Fruit fly (Drosophila melanogaster): ENCODE data around the gene CG42507.

The CG42507 gene

dm6 chr3L:14708053-14708452, 49.7 kb downstream of the CG42507 start (continued):
- no peak for TF ChIP-seq CG18262 (tag; optimal IDR thresholded peaks at IDR 0.05)
- TF ChIP-seq her (GFP tag; optimal IDR thresholded peaks at IDR 0.05): peak; percentile 32
- TF ChIP-seq ac (GFP tag; optimal IDR thresholded peaks at IDR 0.05): no peak
- no peak for TF ChIP-seq CG16815 (GFP tag; optimal IDR thresholded peaks at IDR 0.05)
- TF ChIP-seq CkIIα-i1 (GFP tag; IDR thresholded peaks at IDR 0.05): no peak
- peak; percentile 41 for TF ChIP-seq CG18476 (GFP tag; optimal IDR thresholded peaks at IDR 0.05)
- TF ChIP-seq odd (GFP tag; optimal IDR thresholded peaks at IDR 0.05): peak; percentile 40
- no peak for TF ChIP-seq D19B (GFP tag; optimal IDR thresholded peaks at IDR 0.05)
- TF ChIP-seq CG30020 (tag; optimal IDR thresholded peaks at IDR 0.05): no peak
- peak in 1 of 2 experiments; percentile 64 for TF ChIP-seq chif (GFP tag; optimal IDR thresholded peaks at IDR 0.05)
- TF ChIP-seq Nf-YC (tag; optimal IDR thresholded peaks at IDR 0.05): no peak
- no peak for TF ChIP-seq NFAT (GFP tag; IDR thresholded peaks at IDR 0.05)
- TF ChIP-seq tx (GFP tag; optimal IDR thresholded peaks at IDR 0.05): no peak
- TF ChIP-seq CG2120 (GFP tag; optimal IDR thresholded peaks at IDR 0.05): peak; percentile 65
- TF ChIP-seq danr (GFP tag; IDR thresholded peaks at IDR 0.05): no peak
- no peak for TF ChIP-seq Dref (GFP tag; IDR thresholded peaks at IDR 0.05)
- TF ChIP-seq H2.0 (GFP tag; IDR thresholded peaks at IDR 0.05): no peak
- TF ChIP-seq mirr (GFP tag; optimal IDR thresholded peaks at IDR 0.05): peak; percentile 65
- TF ChIP-seq crc (GFP tag; optimal IDR thresholded peaks at IDR 0.05): no peak
- no peak for TF ChIP-seq CG13287 (GFP tag; IDR thresholded peaks at IDR 0.05; ENCODE audit: partially characterized antibody)
- no peak for TF ChIP-seq esg (GFP tag; conservative IDR thresholded peaks at IDR 0.05)
- TF ChIP-seq NC2α (GFP tag; optimal IDR thresholded peaks at IDR 0.05): no peak
- TF ChIP-seq ttk (GFP tag; IDR thresholded peaks at IDR 0.05): no peak
- TF ChIP-seq CG2202 (tag; optimal IDR thresholded peaks at IDR 0.05): no peak
- peak; percentile 54 for TF ChIP-seq CG12769 (tag; optimal IDR thresholded peaks at IDR 0.05)
- TF ChIP-seq Hr51 (GFP tag; optimal IDR thresholded peaks at IDR 0.05): peak in 1 of 2 experiments; percentile 33
- TF ChIP-seq CG33213 (GFP tag; optimal IDR thresholded peaks at IDR 0.05): peak; percentile 55
- TF ChIP-seq cad (GFP tag; optimal IDR thresholded peaks at IDR 0.05): no peak
- TF ChIP-seq Spps (tag; optimal IDR thresholded peaks at IDR 0.05): no peak
- peak; percentile 35 for TF ChIP-seq CoRest (tag; optimal IDR thresholded peaks at IDR 0.05)
- TF ChIP-seq CG8478 (optimal IDR thresholded peaks at IDR 0.05): no peak
- no peak for TF ChIP-seq Ets65A (GFP tag)
- no peak for TF ChIP-seq emc (GFP tag; optimal IDR thresholded peaks at IDR 0.05)
- TF ChIP-seq peb (GFP tag; IDR thresholded peaks at IDR 0.05): no peak
- TF ChIP-seq nmo (GFP tag; optimal IDR thresholded peaks at IDR 0.05): no peak
- no peak for TF ChIP-seq CG9215 (GFP tag; IDR thresholded peaks at IDR 0.05)
- TF ChIP-seq CG10565 (GFP tag; optimal IDR thresholded peaks at IDR 0.05): no peak
- no peak for TF ChIP-seq pzg (GFP tag; optimal IDR thresholded peaks at IDR 0.05)
- no peak for TF ChIP-seq MESR4 (GFP tag; optimal IDR thresholded peaks at IDR 0.05)
- TF ChIP-seq fd3F (GFP tag; optimal IDR thresholded peaks at IDR 0.05): peak; percentile 41
- TF ChIP-seq Hr3 (GFP tag; optimal IDR thresholded peaks at IDR 0.05): no peak
- TF ChIP-seq seq (GFP tag; IDR thresholded peaks at IDR 0.05): peak; percentile 64
- 0 out of 2 replicates have a peak, but pooled peaks have one; percentile 34 for TF ChIP-seq Nf-YA (GFP tag; IDR thresholded peaks at IDR 0.05)
- TF ChIP-seq CG10209 (GFP tag; optimal IDR thresholded peaks at IDR 0.05): peak; percentile 56
- TF ChIP-seq tio (GFP tag; optimal IDR thresholded peaks at IDR 0.05): peak; percentile 53
- TF ChIP-seq CG8924 (tag; optimal IDR thresholded peaks at IDR 0.05): no peak
- peak; percentile 15 for TF ChIP-seq Antp (GFP tag; optimal IDR thresholded peaks at IDR 0.05)
- no peak for TF ChIP-seq hkb (optimal IDR thresholded peaks at IDR 0.05)
- TF ChIP-seq hkb (GFP tag; IDR thresholded peaks at IDR 0.05): peak; percentile 68
- TF ChIP-seq CG33557 (GFP tag; optimal IDR thresholded peaks at IDR 0.05): no peak
- TF ChIP-seq Meics (GFP tag; optimal IDR thresholded peaks at IDR 0.05): peak; percentile 44
- peak; percentile 27 for TF ChIP-seq Hey (tag; optimal IDR thresholded peaks at IDR 0.05)
- TF ChIP-seq Scr (GFP tag; IDR thresholded peaks at IDR 0.05; ENCODE audit: partially characterized antibody): no peak
